Fruit fly (Drosophila melanogaster): ENCODE data around the gene RecQ5.

Gene RecQ5

DNA sequence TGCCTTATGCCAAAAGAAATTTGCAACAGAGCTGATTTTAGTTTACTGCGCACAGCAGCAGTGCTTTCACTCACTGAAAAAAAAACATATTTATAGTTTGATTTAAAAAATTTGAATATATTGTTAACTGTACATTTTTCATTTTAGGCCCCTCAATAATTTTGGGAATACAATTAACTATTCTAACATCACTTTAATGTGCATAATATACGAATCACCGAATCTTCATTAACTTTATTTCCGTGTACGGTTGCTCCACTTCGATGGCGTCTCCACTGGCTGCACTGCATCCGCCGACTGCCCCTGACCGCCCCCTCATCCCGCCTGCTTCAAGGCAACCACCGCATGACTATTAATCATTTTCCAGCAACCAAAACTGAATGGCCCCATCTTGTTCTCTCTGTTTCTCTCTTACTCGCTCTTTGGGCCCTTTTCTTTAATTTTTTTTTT lies 4.9 kb upstream of the RecQ5 start (continued):
- no peak for TF ChIP-seq gsb-n (tag; optimal IDR thresholded peaks at IDR 0.05)
- TF ChIP-seq CG8290 (GFP tag; optimal IDR thresholded peaks at IDR 0.05), result no peak
- TF ChIP-seq CG8290 (tag; optimal IDR thresholded peaks at IDR 0.05), result no peak
- no peak for TF ChIP-seq Ets97D (GFP tag; optimal IDR thresholded peaks at IDR 0.05)
- no peak for TF ChIP-seq CG1233 (GFP tag; optimal IDR thresholded peaks at IDR 0.05)
- no peak for TF ChIP-seq CG1647 (GFP tag; optimal IDR thresholded peaks at IDR 0.05)
- 0 out of 2 replicates have a peak, but pooled peaks have one; percentile 25 for TF ChIP-seq CG31441 (GFP tag; IDR thresholded peaks at IDR 0.05)
- TF ChIP-seq unpg (GFP tag; optimal IDR thresholded peaks at IDR 0.05), result no peak
- no peak for TF ChIP-seq Dbx (GFP tag; IDR thresholded peaks at IDR 0.05)
- TF ChIP-seq Ada2b (GFP tag; IDR thresholded peaks at IDR 0.05), result no peak
- no peak for TF ChIP-seq pzg (GFP tag; optimal IDR thresholded peaks at IDR 0.05)
- TF ChIP-seq bsh (GFP tag; optimal IDR thresholded peaks at IDR 0.05), result peak; percentile 13 to 84
- TF ChIP-seq HLH54F (GFP tag; optimal IDR thresholded peaks at IDR 0.05), result no peak
- no peak for TF ChIP-seq CG1832 (GFP tag; optimal IDR thresholded peaks at IDR 0.05)
- peak; percentile 20 for TF ChIP-seq Sox102F (GFP tag; optimal IDR thresholded peaks at IDR 0.05)
- TF ChIP-seq CG12391 (tag; optimal IDR thresholded peaks at IDR 0.05), result peak; percentile 12
- no peak for TF ChIP-seq sc (optimal IDR thresholded peaks at IDR 0.05)
- no peak for TF ChIP-seq sc (GFP tag; optimal IDR thresholded peaks at IDR 0.05)
- TF ChIP-seq HLH3B (GFP tag; IDR thresholded peaks at IDR 0.05), result no peak
- TF ChIP-seq Hmx (GFP tag; optimal IDR thresholded peaks at IDR 0.05), result no peak
- no peak for TF ChIP-seq CG33557 (GFP tag; optimal IDR thresholded peaks at IDR 0.05)
- peak; percentile 17 for TF ChIP-seq phol (tag; optimal IDR thresholded peaks at IDR 0.05)
- TF ChIP-seq tio (GFP tag; optimal IDR thresholded peaks at IDR 0.05), result no peak
- TF ChIP-seq CG3995 (GFP tag; optimal IDR thresholded peaks at IDR 0.05), result no peak
- TF ChIP-seq CG11247 (GFP tag; IDR thresholded peaks at IDR 0.05), result no peak
- TF ChIP-seq nom (GFP tag; optimal IDR thresholded peaks at IDR 0.05), result peak; percentile 91
- no peak for TF ChIP-seq pnt (GFP tag; optimal IDR thresholded peaks at IDR 0.05)
- TF ChIP-seq Fer1 (GFP tag; optimal IDR thresholded peaks at IDR 0.05), result no peak
- no peak for TF ChIP-seq CG11695 (GFP tag; IDR thresholded peaks at IDR 0.05)
- TF ChIP-seq CG32767 (GFP tag; IDR thresholded peaks at IDR 0.05), result no peak
- TF ChIP-seq corto (GFP tag; optimal IDR thresholded peaks at IDR 0.05), result peak; percentile 78
- no peak for TF ChIP-seq CG8478 (optimal IDR thresholded peaks at IDR 0.05)
- TF ChIP-seq Drgx (GFP tag; IDR thresholded peaks at IDR 0.05), result peak; percentile 89
- TF ChIP-seq Atf3 (GFP tag; optimal IDR thresholded peaks at IDR 0.05), result no peak
- no peak for TF ChIP-seq CG7963 (GFP tag; IDR thresholded peaks at IDR 0.05; ENCODE audit: partially characterized antibody)
- TF ChIP-seq CG12104 (GFP tag; optimal IDR thresholded peaks at IDR 0.05), result no peak
- TF ChIP-seq D19A (tag; optimal IDR thresholded peaks at IDR 0.05), result no peak

- no peak for TF ChIP-seq zfh2 (GFP tag; optimal IDR thresholded peaks at IDR 0.05)
- no peak for TF ChIP-seq Trl (optimal IDR thresholded peaks at IDR 0.05)
- TF ChIP-seq Trl (GFP tag; optimal IDR thresholded peaks at IDR 0.05), result no peak
- TF ChIP-seq CG13894 (tag; optimal IDR thresholded peaks at IDR 0.05), result peak; percentile 58
- peak; percentile 42; the same call in 1 of the 2 replicates for TF ChIP-seq GATAe (GFP tag; conservative IDR thresholded peaks at IDR 0.05)
- TF ChIP-seq CG2678 (tag; optimal IDR thresholded peaks at IDR 0.05), result no peak
- no peak for TF ChIP-seq CG13123 (GFP tag; optimal IDR thresholded peaks at IDR 0.05)
- TF ChIP-seq CG15479 (GFP tag; optimal IDR thresholded peaks at IDR 0.05), result peak; percentile 44
- no peak for TF ChIP-seq CG3995 (GFP tag; optimal IDR thresholded peaks at IDR 0.05)
- 0 out of 2 replicates have a peak, but pooled peaks have one; percentile 3 for TF ChIP-seq Atf6 (GFP tag; IDR thresholded peaks at IDR 0.05)
- TF ChIP-seq Hr51 (GFP tag; optimal IDR thresholded peaks at IDR 0.05), result no peak
- peak; percentile 49 for TF ChIP-seq sug (tag; optimal IDR thresholded peaks at IDR 0.05)
- TF ChIP-seq repo (GFP tag; optimal IDR thresholded peaks at IDR 0.05), result no peak
- TF ChIP-seq inv (GFP tag; IDR thresholded peaks at IDR 0.05; ENCODE audit: partially characterized antibody), result no peak
- no peak for TF ChIP-seq CG7839 (tag; optimal IDR thresholded peaks at IDR 0.05)
- no peak for TF ChIP-seq dysf (GFP tag; IDR thresholded peaks at IDR 0.05)
- peak; percentile 76 for TF ChIP-seq Med (GFP tag)
- no peak for TF ChIP-seq ash1 (GFP tag; optimal IDR thresholded peaks at IDR 0.05)
- 0 out of 3 replicates have a peak, but pooled peaks have one; percentile 8 for TF ChIP-seq CG17361 (GFP tag; IDR thresholded peaks at IDR 0.05)
Measured at dm6 chr3L:14635564-14635937, 3.7 kb upstream of the RecQ5 start.
